Fruit fly (Drosophila melanogaster) whole organism, adult: ENCODE data around the gene Nct.

ENCODE experiments used
- CG11617 ChIP-seq: fragments of 200-800 bp; sonication (Bioruptor generic); optimal IDR thresholded peaks from 2 replicates; lab custom pipeline; 2017; ENCODE audit warnings: mild to moderate bottlenecking, missing biosample characterization, missing genetic modification reagents, missing genetic modification characterization
- CG12768 ChIP-seq: fragments of 200-800 bp; sonication (Bioruptor generic); optimal IDR thresholded peaks from 2 replicates; lab custom pipeline; 2017; ENCODE audit warnings: missing biosample characterization, missing genetic modification characterization, mild to moderate bottlenecking, moderate library complexity, missing genetic modification reagents
- CG14711 ChIP-seq: fragments of 200-800 bp; sonication (Bioruptor generic); optimal IDR thresholded peaks from 2 replicates; lab custom pipeline; 2018; ENCODE audit warnings: missing biosample characterization, mild to moderate bottlenecking, missing genetic modification characterization, moderate library complexity
- CG1620 ChIP-seq: fragments of 200-800 bp; sonication (Bioruptor generic); optimal IDR thresholded peaks from 2 replicates; lab custom pipeline; 2016; ENCODE audit warnings: missing biosample characterization, missing genetic modification characterization
- CG33017 ChIP-seq: fragments of 200-800 bp; sonication (Bioruptor generic); optimal IDR thresholded peaks from 2 replicates; lab custom pipeline; 2018; ENCODE audit warnings: missing biosample characterization, mild to moderate bottlenecking, missing genetic modification characterization, moderate library complexity
- CG5204 ChIP-seq: fragments of 200-800 bp; sonication (Bioruptor generic); optimal IDR thresholded peaks from 2 replicates; lab custom pipeline; 2016; ENCODE audit warnings: missing biosample characterization, missing genetic modification characterization
- CG7045 ChIP-seq: fragments of 200-800 bp; sonication (Bioruptor generic); optimal IDR thresholded peaks from 2 replicates; lab custom pipeline; 2017; ENCODE audit warnings: missing biosample characterization, mild to moderate bottlenecking, missing genetic modification characterization
- CG7101 ChIP-seq: fragments of 200-800 bp; sonication (Bioruptor generic); optimal IDR thresholded peaks from 2 replicates; lab custom pipeline; 2018; ENCODE audit warnings: missing biosample characterization, mild to moderate bottlenecking, missing genetic modification characterization, moderate library complexity
- Clk ChIP-seq: fragments of 200-800 bp; sonication (Bioruptor generic); optimal IDR thresholded peaks from 2 replicates; lab custom pipeline; 2017; ENCODE audit warnings: missing biosample characterization, missing genetic modification characterization
- Crg-1 ChIP-seq: fragments of 200-800 bp; sonication (Bioruptor generic); optimal IDR thresholded peaks from 2 replicates; lab custom pipeline; 2016; ENCODE audit warnings: missing biosample characterization, missing genetic modification characterization
- Hr96 ChIP-seq: fragments of 200-800 bp; sonication (Bioruptor generic); optimal IDR thresholded peaks from 2 replicates; lab custom pipeline; 2016; ENCODE audit warnings: missing biosample characterization, missing genetic modification characterization
- Mnt ChIP-seq: fragments of 200-800 bp; sonication (Bioruptor generic); optimal IDR thresholded peaks from 2 replicates; lab custom pipeline; 2016; ENCODE audit warnings: missing biosample characterization, mild to moderate bottlenecking, missing genetic modification characterization
- bab1 ChIP-seq: fragments of 200-800 bp; sonication (Bioruptor generic); optimal IDR thresholded peaks from 3 replicates; lab custom pipeline; 2019; ENCODE audit warnings: missing biosample characterization, mild to moderate bottlenecking, missing genetic modification characterization, moderate library complexity
- cic ChIP-seq: fragments of 200-800 bp; sonication (Bioruptor generic); optimal IDR thresholded peaks from 2 replicates; lab custom pipeline; 2017; ENCODE audit warnings: missing biosample characterization, mild to moderate bottlenecking, missing genetic modification characterization, moderate library complexity
- cnc ChIP-seq, 2 experiments: fragments of >200 bp; optimal IDR thresholded peaks; 2 replicates each; lab custom pipeline; 2017
- kay ChIP-seq: fragments of 200-800 bp; sonication (Bioruptor generic); peaks from one replicate; lab custom pipeline; 2016; ENCODE audit warnings: missing biosample characterization, missing genetic modification characterization, borderline replicate concordance
- ovo ChIP-seq: fragments of 200-800 bp; sonication (Bioruptor generic); optimal IDR thresholded peaks from 2 replicates; lab custom pipeline; 2016; ENCODE audit warnings: missing biosample characterization, missing genetic modification characterization
- pad ChIP-seq: fragments of 200-800 bp; sonication (Bioruptor generic); optimal IDR thresholded peaks from 3 replicates; lab custom pipeline; 2017; ENCODE audit warnings: missing biosample characterization, missing genetic modification characterization, mild to moderate bottlenecking, moderate library complexity, missing genetic modification reagents
- tj ChIP-seq: fragments of 200-800 bp; sonication (Bioruptor generic); optimal IDR thresholded peaks from 3 replicates; lab custom pipeline; 2017; ENCODE audit warnings: missing biosample characterization, mild to moderate bottlenecking, missing genetic modification characterization, moderate library complexity
- toe ChIP-seq: fragments of 200-800 bp; sonication (Bioruptor generic); optimal IDR thresholded peaks from 2 replicates; lab custom pipeline; 2016; ENCODE audit warnings: missing biosample characterization, missing genetic modification characterization

Nct gene

dm6 chr3R:24859701-24860100, 8.3 kb downstream of the Nct start, which contains the start of gene ppk22:
Gene ppk22 (minus strand): TSS chr3R:24859801.
- TF ChIP-seq Mnt (GFP tag; lab: Kevin White, UChicago) (no peak), pad (GFP tag; lab: Kevin White, UChicago) (no peak), CG7101 (tag; lab: Kevin White, UChicago) (no peak), CG7045 (GFP tag; lab: Kevin White, UChicago) (no peak), Crg-1 (GFP tag; lab: Kevin White, UChicago) (no peak), cic (GFP tag; lab: Kevin White, UChicago) (no peak), CG11617 (GFP tag; lab: Kevin White, UChicago) (no peak), toe (GFP tag; lab: Kevin White, UChicago) (no peak), CG1620 (GFP tag; lab: Kevin White, UChicago) (no peak), ovo (GFP tag; lab: Kevin White, UChicago) (no peak), CG33017 (tag; lab: Kevin White, UChicago) (no peak), bab1 (GFP tag; lab: Kevin White, UChicago) (no peak), CG12768 (GFP tag; lab: Kevin White, UChicago) (no peak), Clk (no peak), CG5204 (GFP tag; lab: Kevin White, UChicago) (no peak), CG14711 (tag; lab: Kevin White, UChicago) (no peak), cnc (optimal IDR thresholded peaks at IDR 0.05; lab: Kevin White, UChicago) (no peak), kay (GFP tag; lab: Kevin White, UChicago) (no peak), tj (GFP tag; lab: Kevin White, UChicago) (no peak), Hr96 (GFP tag; lab: Kevin White, UChicago) (no peak)

dm6 chr3R:24860316-24860826, 9.0 kb downstream of the Nct start, which contains the start of gene CG13639:
Gene CG13639 (minus strand): TSS chr3R:24860366.
- TF ChIP-seq Mnt (GFP tag; lab: Kevin White, UChicago) (no peak), kay (GFP tag; lab: Kevin White, UChicago) (no peak), ovo (GFP tag; lab: Kevin White, UChicago) (peak; percentile 48), bab1 (GFP tag; lab: Kevin White, UChicago) (no peak), cnc (optimal IDR thresholded peaks at IDR 0.05; lab: Kevin White, UChicago) (peak in 1 of 2 experiments; percentile 42), tj (GFP tag; lab: Kevin White, UChicago) (no peak), CG1620 (GFP tag; lab: Kevin White, UChicago) (no peak), CG7045 (GFP tag; lab: Kevin White, UChicago) (no peak), CG33017 (tag; lab: Kevin White, UChicago) (no peak), Hr96 (GFP tag; lab: Kevin White, UChicago) (no peak)

- no peak for TF ChIP-seq Clk
- TF ChIP-seq ovo (GFP tag; lab: Kevin White, UChicago), result no peak
- TF ChIP-seq cnc (optimal IDR thresholded peaks at IDR 0.05; lab: Kevin White, UChicago), result no peak
Observed at dm6 chr3R:24862065-24862464, 10.7 kb downstream of the Nct start, which contains the start of gene CG13640. Gene CG13640 (minus strand): TSS chr3R:24862165.

dm6 chr3R:24862574-24863089, 11.2 kb downstream of the Nct start, which contains the start of gene CG7016:
Gene CG7016 (plus strand): TSS chr3R:24862931.
- no peak for TF ChIP-seq CG5204 (GFP tag; lab: Kevin White, UChicago)

- TF ChIP-seq CG5204 (GFP tag; lab: Kevin White, UChicago) (no peak), kay (GFP tag; lab: Kevin White, UChicago) (no peak), tj (GFP tag; lab: Kevin White, UChicago) (no peak), Hr96 (GFP tag; lab: Kevin White, UChicago) (no peak), Mnt (GFP tag; lab: Kevin White, UChicago) (no peak), cic (GFP tag; lab: Kevin White, UChicago) (no peak), toe (GFP tag; lab: Kevin White, UChicago) (no peak), Crg-1 (GFP tag; lab: Kevin White, UChicago) (no peak), CG11617 (GFP tag; lab: Kevin White, UChicago) (no peak), ovo (GFP tag; lab: Kevin White, UChicago) (no peak)
Observed at dm6 chr3R:24863894-24864293, 12.5 kb downstream of the Nct start.

- peak; percentile 32 for TF ChIP-seq CG14711 (tag; lab: Kevin White, UChicago)
- TF ChIP-seq CG12768 (GFP tag; lab: Kevin White, UChicago), result peak; percentile 16
- TF ChIP-seq CG11617 (GFP tag; lab: Kevin White, UChicago), result peak; percentile 6
- peak; percentile 65 for TF ChIP-seq CG7101 (tag; lab: Kevin White, UChicago)
- no peak for TF ChIP-seq Hr96 (GFP tag; lab: Kevin White, UChicago)
- no peak for TF ChIP-seq toe (GFP tag; lab: Kevin White, UChicago)
- peak; percentile 27 for TF ChIP-seq tj (GFP tag; lab: Kevin White, UChicago)
- peak; percentile 50 for TF ChIP-seq Mnt (GFP tag; lab: Kevin White, UChicago)
- TF ChIP-seq cic (GFP tag; lab: Kevin White, UChicago), result peak; percentile 68
- TF ChIP-seq CG7045 (GFP tag; lab: Kevin White, UChicago), result no peak
- peak; percentile 70 for TF ChIP-seq CG33017 (tag; lab: Kevin White, UChicago)
- no peak for TF ChIP-seq CG5204 (GFP tag; lab: Kevin White, UChicago)
- TF ChIP-seq ovo (GFP tag; lab: Kevin White, UChicago), result no peak
Observed at dm6 chr3R:24864719-24865400, 13.5 kb downstream of the Nct start, which contains the start of the genes Srg1 and Elal. Gene Srg1 (minus strand): TSS chr3R:24864732. Gene Elal (plus strand): TSS chr3R:24865350.
